Fruit fly (Drosophila melanogaster) whole organism, adult: ENCODE results near the gene CG5188.

Experiments
- CG14711 ChIP-seq: fragments of 200-800 bp; sonication (Bioruptor generic); optimal IDR thresholded peaks from 2 replicates; lab custom pipeline; 2018; ENCODE audit warnings: missing biosample characterization, mild to moderate bottlenecking, missing genetic modification characterization, moderate library complexity
- CG1620 ChIP-seq: fragments of 200-800 bp; sonication (Bioruptor generic); optimal IDR thresholded peaks from 2 replicates; lab custom pipeline; 2016; ENCODE audit warnings: missing biosample characterization, missing genetic modification characterization
- CG33017 ChIP-seq: fragments of 200-800 bp; sonication (Bioruptor generic); optimal IDR thresholded peaks from 2 replicates; lab custom pipeline; 2018; ENCODE audit warnings: missing biosample characterization, mild to moderate bottlenecking, missing genetic modification characterization, moderate library complexity
- CG7045 ChIP-seq: fragments of 200-800 bp; sonication (Bioruptor generic); optimal IDR thresholded peaks from 2 replicates; lab custom pipeline; 2017; ENCODE audit warnings: missing biosample characterization, mild to moderate bottlenecking, missing genetic modification characterization
- CG7101 ChIP-seq: fragments of 200-800 bp; sonication (Bioruptor generic); optimal IDR thresholded peaks from 2 replicates; lab custom pipeline; 2018; ENCODE audit warnings: missing biosample characterization, mild to moderate bottlenecking, missing genetic modification characterization, moderate library complexity
- Crg-1 ChIP-seq: fragments of 200-800 bp; sonication (Bioruptor generic); optimal IDR thresholded peaks from 2 replicates; lab custom pipeline; 2016; ENCODE audit warnings: missing biosample characterization, missing genetic modification characterization
- Hr96 ChIP-seq: fragments of 200-800 bp; sonication (Bioruptor generic); optimal IDR thresholded peaks from 2 replicates; lab custom pipeline; 2016; ENCODE audit warnings: missing biosample characterization, missing genetic modification characterization
- Mnt ChIP-seq: fragments of 200-800 bp; sonication (Bioruptor generic); optimal IDR thresholded peaks from 2 replicates; lab custom pipeline; 2016; ENCODE audit warnings: missing biosample characterization, mild to moderate bottlenecking, missing genetic modification characterization
- bab1 ChIP-seq: fragments of 200-800 bp; sonication (Bioruptor generic); optimal IDR thresholded peaks from 3 replicates; lab custom pipeline; 2019; ENCODE audit warnings: missing biosample characterization, mild to moderate bottlenecking, missing genetic modification characterization, moderate library complexity
- cic ChIP-seq: fragments of 200-800 bp; sonication (Bioruptor generic); optimal IDR thresholded peaks from 2 replicates; lab custom pipeline; 2017; ENCODE audit warnings: missing biosample characterization, mild to moderate bottlenecking, missing genetic modification characterization, moderate library complexity
- kay ChIP-seq: fragments of 200-800 bp; sonication (Bioruptor generic); peaks from one replicate; lab custom pipeline; 2016; ENCODE audit warnings: missing biosample characterization, missing genetic modification characterization, borderline replicate concordance
- pad ChIP-seq: fragments of 200-800 bp; sonication (Bioruptor generic); optimal IDR thresholded peaks from 3 replicates; lab custom pipeline; 2017; ENCODE audit warnings: missing biosample characterization, missing genetic modification characterization, mild to moderate bottlenecking, moderate library complexity, missing genetic modification reagents
- tj ChIP-seq: fragments of 200-800 bp; sonication (Bioruptor generic); optimal IDR thresholded peaks from 3 replicates; lab custom pipeline; 2017; ENCODE audit warnings: missing biosample characterization, mild to moderate bottlenecking, missing genetic modification characterization, moderate library complexity

- peak; percentile 15 for TF ChIP-seq CG7045 (GFP tag; lab: Kevin White, UChicago)
- TF ChIP-seq CG1620 (GFP tag; lab: Kevin White, UChicago): no peak
- no peak for TF ChIP-seq Mnt (GFP tag; lab: Kevin White, UChicago)
- TF ChIP-seq kay (GFP tag; lab: Kevin White, UChicago): peak; percentile 11
- TF ChIP-seq pad: no peak
- TF ChIP-seq cic: no peak
- no peak for TF ChIP-seq tj (GFP tag; lab: Kevin White, UChicago)
- no peak for TF ChIP-seq CG33017 (tag; lab: Kevin White, UChicago)
- no peak for TF ChIP-seq Hr96
- no peak for TF ChIP-seq CG14711 (tag; lab: Kevin White, UChicago)
- no peak for TF ChIP-seq Crg-1 (GFP tag; lab: Kevin White, UChicago)
- no peak for TF ChIP-seq bab1 (GFP tag; lab: Kevin White, UChicago)
- TF ChIP-seq CG7101 (tag; lab: Kevin White, UChicago): no peak
Observed at dm6 chr2L:10468388-10468787, 39.8 kb downstream of the CG5188 start.
